Fruit fly (Drosophila melanogaster): ENCODE measurements around the gene CG13392.

dm6 chr2L:8362955-8363285, 19.7 kb downstream of the CG13392 start:
- TF ChIP-seq EcR (GFP tag; optimal IDR thresholded peaks at IDR 0.05) = no peak
- no peak for TF ChIP-seq psq (optimal IDR thresholded peaks at IDR 0.05)
- TF ChIP-seq pan (optimal IDR thresholded peaks at IDR 0.05) = no peak
